Worm (Caenorhabditis elegans) whole organism, dauer: ENCODE data around the gene C15C8.6.

Experiments used
- unc-62 ChIP-seq: sonication (generic microtip); optimal IDR thresholded peaks from 2 replicates; lab custom pipeline; 2017; ENCODE audit warnings: missing biosample characterization, missing genetic modification reagents, missing genetic modification characterization

Gene C15C8.6

DNA sequence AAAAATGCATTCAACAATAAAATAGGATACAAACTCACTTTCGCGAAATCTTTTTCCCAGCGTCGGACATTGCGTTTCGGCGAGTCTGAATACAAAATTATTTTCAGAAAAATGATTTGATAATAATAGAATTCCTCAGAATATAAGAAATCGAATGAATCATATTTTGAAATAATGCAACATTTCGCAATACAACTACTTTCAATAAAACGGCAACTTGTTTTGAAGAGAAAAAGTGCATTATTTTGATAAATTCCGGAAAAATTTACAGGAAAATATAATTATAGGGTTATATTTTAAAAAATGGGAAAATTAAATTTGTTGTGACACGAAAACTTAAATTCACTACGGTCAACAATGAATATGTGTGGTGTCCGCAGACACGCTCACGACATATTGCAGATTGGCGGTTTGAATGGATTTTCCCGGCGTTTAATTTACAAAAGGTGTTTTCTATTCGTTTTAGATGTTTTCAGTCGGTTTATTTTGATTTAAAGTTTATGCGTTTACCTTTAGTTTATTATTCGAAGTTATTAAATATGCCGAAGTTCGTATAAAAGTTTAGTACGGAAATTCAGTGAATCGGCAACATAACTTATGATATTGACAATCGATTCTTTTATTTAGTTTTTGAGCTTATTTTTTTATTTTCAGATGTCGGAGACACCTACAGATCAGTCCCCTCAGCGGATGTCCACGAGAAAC lies 12.1 kb upstream of the C15C8.6 start, which contains the start of the genes abcf-1 and scc-3:
Gene abcf-1, minus strand, starts transcription at position 85 of the 705 bp plus-strand sequence.
Gene scc-3, plus strand, starts transcription at position 655 of the 705 bp plus-strand sequence.
- no peak for TF ChIP-seq unc-62 (GFP tag; lab: Kevin White, UChicago)

- no peak for TF ChIP-seq unc-62 (GFP tag; lab: Kevin White, UChicago)
Observed at ce11 chrV:12760913-12761312, 9.6 kb upstream of the C15C8.6 start, which contains the start of gene F18E2.15. F18E2.15 (minus strand) TSS chrV:12761013.

ce11 chrV:12759660-12760059 lies 8.3 kb upstream of the C15C8.6 start, which contains the start of gene papl-1:
papl-1 (minus strand) TSS chrV:12759760.
- TF ChIP-seq unc-62 (GFP tag; lab: Kevin White, UChicago): no peak

DNA sequence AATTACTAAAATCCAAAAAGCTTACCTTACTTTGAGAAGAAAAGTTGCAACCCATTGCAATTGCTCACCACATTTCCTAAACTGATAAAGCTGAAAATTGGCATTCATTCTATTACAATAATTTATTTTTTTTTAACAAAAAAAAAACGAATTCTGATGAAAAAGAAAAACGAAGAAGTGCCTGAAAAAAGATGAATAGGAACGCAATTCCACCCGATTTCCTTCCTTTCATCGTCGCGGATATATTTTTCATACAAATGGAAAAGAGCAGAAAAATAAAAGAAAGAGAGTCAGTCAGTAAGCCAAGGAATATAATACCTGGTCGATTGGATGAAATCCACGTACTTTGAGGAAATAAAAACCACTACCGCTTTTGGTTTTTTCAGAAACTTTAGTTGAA lies 3.5 kb upstream of the C15C8.6 start, which contains the start of gene gpa-13:
Gene gpa-13, minus strand, starts transcription at position 101 of the 400 bp plus-strand sequence.
- no peak for TF ChIP-seq unc-62 (GFP tag; lab: Kevin White, UChicago)

- TF ChIP-seq unc-62 (GFP tag; lab: Kevin White, UChicago): no peak
Observed at ce11 chrV:12752407-12752806, 1.1 kb upstream of the C15C8.6 start, which contains the start of gene C15C8.8. C15C8.8 (minus strand) TSS chrV:12752507.

- TF ChIP-seq unc-62 (GFP tag; lab: Kevin White, UChicago): no peak
Observed at ce11 chrV:12749558-12749957, 1.8 kb downstream of the C15C8.6 start.

DNA sequence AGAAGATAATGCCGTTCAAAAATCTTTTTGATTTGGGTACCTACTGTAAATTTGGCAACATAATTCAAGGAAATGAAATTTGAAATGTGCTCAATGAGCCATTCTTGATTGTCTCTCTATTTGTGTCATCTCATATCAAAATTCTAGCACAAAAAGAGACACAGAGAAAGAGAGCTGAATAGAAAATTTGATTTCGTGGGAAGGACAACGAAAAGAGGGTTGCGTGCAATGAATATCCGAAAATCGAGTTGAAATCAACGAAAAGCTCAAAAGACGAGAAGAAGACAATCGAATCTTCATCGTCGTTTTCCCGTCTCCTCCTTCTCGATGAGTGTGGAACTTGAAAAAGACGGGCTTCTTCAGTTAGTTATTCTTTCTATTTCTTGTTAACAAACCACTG lies 3.5 kb downstream of the C15C8.6 start, which contains the start of gene C15C8.5:
Gene C15C8.5, plus strand, starts transcription at position 152 of the 400 bp plus-strand sequence.
- no peak for TF ChIP-seq unc-62 (GFP tag; lab: Kevin White, UChicago)

- TF ChIP-seq unc-62 (GFP tag; lab: Kevin White, UChicago): no peak
Observed at ce11 chrV:12747431-12747830, 3.9 kb downstream of the C15C8.6 start, which contains the start of gene C15C8.4. C15C8.4 (minus strand) TSS chrV:12747463.

DNA sequence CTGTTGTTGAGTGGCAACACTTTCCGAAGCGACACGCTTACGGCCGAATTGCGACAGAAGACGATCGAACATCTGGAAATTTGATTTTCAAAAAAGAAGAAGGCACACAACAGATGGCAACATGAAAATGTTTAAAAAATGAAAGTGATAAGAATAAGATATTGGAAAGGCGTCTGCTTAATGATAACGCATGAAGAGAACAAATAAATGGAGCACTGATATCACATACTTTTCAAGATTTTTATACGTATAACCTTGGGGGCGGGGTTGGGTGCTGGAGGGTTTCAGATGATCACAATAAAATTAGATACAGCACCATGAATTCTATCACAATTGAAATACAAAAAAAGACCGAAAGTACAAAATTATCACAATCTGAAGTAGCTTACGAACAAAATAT lies 6.4 kb downstream of the C15C8.6 start, which contains the start of gene C15C8.7:
Gene C15C8.7, minus strand, starts transcription at position 72 of the 400 bp plus-strand sequence.
- no peak for TF ChIP-seq unc-62 (GFP tag; lab: Kevin White, UChicago)

- no peak for TF ChIP-seq unc-62 (GFP tag; lab: Kevin White, UChicago)
Observed at ce11 chrV:12743778-12744502, 7.4 kb downstream of the C15C8.6 start.

DNA sequence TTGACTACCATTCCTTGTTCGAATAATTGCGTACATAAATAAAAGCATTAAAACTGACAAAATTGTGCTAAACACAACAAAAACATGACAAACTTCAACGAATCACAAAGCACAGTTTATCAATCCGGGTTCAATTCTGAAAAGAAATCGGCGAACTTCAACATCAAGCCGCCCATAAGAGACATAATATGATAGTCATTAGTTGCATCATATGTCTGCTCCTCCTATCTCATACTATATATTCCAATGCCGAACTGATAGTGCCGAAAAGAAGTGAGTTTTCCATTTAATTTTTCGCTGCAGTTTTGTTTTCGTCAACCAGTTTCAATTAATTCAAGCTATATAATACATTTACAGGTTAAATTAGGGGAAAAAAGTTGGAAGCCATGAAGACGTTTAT lies 9.7 kb downstream of the C15C8.6 start, which contains the start of gene hrg-7:
Gene hrg-7, plus strand, starts transcription at position 358 of the 400 bp plus-strand sequence.
- no peak for TF ChIP-seq unc-62 (GFP tag; lab: Kevin White, UChicago)

- no peak for TF ChIP-seq unc-62 (GFP tag; lab: Kevin White, UChicago)
Observed at ce11 chrV:12736166-12736753, 15.1 kb downstream of the C15C8.6 start, which contains the start of gene cky-1. cky-1 (plus strand) TSS chrV:12736703.

DNA sequence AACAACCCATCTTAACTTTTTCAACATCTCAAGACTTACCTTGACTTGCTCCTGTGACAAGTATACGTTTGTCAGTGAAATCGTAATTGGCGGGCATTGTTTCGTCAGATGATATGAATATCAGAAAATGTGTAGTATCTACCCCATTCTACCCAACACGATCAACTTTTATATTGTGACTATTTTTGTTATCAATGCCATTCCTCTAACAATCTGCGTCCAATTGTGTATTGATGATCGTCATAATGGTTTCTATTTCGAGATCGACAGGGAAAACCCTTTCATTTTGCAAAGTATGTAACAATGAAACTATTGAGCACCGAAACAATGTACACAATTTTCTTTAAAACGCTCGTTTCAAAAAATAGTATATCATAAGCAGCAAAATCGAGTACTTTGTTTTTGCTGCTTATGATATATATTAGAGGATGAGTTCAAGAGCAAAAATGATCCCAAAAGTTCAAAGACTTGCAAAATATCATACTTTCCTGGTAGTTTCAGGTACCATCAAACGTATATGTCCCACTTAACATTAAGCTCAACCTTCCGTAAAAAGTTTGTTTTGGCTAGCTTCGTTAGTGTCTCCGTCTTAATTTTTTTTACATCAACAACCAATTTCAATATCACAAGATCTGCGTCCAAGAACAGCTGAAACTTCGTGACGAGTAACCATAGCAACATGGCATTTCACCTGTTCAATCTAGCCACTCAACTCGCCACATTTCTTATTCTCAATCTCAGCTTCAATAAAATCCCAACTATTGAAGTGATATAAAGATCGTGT lies 17.7 kb downstream of the C15C8.6 start, which contains the start of the genes dhs-21 and xbx-9:
Gene dhs-21, minus strand, starts transcription at position 181 of the 784 bp plus-strand sequence.
Gene xbx-9, plus strand, starts transcription at position 734 of the 784 bp plus-strand sequence.
- no peak for TF ChIP-seq unc-62 (GFP tag; lab: Kevin White, UChicago)

DNA sequence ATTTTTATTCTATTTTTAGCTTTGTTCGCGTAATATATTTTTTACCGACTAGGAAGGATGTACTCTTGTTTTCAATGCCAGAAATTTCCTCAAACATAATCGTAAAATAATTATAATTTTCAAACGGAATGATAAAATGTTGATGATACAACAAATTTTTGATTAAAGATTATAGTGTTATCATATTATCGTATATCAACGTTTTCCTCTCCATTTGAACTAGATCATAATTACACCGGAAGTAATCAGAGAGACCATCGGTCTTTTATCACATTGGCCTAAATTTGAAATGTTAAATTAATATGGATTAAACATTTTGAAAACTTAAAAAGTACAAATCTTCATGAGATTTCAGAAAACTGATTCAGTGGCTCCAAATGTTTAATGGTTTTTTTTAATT lies 18.6 kb downstream of the C15C8.6 start:
- TF ChIP-seq unc-62 (GFP tag; lab: Kevin White, UChicago): no peak
